Fruit fly (Drosophila melanogaster): ENCODE measurements around the gene CG10317.
A peak's percentile ranks its signal among the peaks of the same experiment; 100 is the strongest.

CG10317 gene

DNA sequence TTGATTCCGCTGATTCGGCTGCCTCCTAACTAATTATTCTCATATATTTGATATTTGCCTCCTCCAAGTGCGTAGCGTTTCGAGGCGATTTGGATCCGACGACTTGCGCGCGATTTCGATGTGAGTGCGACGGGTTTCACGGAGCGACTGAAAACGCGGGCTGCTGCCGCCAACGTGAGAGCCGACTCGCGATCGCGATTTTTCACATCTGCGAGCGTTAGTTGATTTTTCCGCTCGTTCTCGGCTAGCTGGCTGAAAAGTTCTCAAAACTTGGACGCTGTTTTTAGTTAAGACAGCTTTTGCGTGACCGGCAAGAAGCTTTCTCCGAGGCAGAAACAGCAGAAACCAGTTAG, 13.5 kb downstream of the CG10317 start, which contains the start of gene CG10311:
Gene CG10311, minus strand, starts transcription at position 153 of the 353 bp plus-strand sequence.
- TF ChIP-seq Sp1 (GFP tag; optimal IDR thresholded peaks at IDR 0.05) (no peak), Myc (optimal IDR thresholded peaks at IDR 0.05) (no peak), fru (GFP tag; optimal IDR thresholded peaks at IDR 0.05) (no peak), Dfd (GFP tag; optimal IDR thresholded peaks at IDR 0.05) (no peak), CG32264 (GFP tag; optimal IDR thresholded peaks at IDR 0.05) (no peak), OdsH (GFP tag; optimal IDR thresholded peaks at IDR 0.05) (no peak), Vsx2 (GFP tag; optimal IDR thresholded peaks at IDR 0.05; ENCODE audit: partially characterized antibody) (no peak), Rel (GFP tag; optimal IDR thresholded peaks at IDR 0.05) (no peak), Rel (tag; optimal IDR thresholded peaks at IDR 0.05) (no peak), Hr83 (GFP tag; optimal IDR thresholded peaks at IDR 0.05; ENCODE audit: poor library complexity, severe bottlenecking) (no peak), tai (GFP tag; optimal IDR thresholded peaks at IDR 0.05) (no peak), Jra (GFP tag; optimal IDR thresholded peaks at IDR 0.05) (no peak)

DNA sequence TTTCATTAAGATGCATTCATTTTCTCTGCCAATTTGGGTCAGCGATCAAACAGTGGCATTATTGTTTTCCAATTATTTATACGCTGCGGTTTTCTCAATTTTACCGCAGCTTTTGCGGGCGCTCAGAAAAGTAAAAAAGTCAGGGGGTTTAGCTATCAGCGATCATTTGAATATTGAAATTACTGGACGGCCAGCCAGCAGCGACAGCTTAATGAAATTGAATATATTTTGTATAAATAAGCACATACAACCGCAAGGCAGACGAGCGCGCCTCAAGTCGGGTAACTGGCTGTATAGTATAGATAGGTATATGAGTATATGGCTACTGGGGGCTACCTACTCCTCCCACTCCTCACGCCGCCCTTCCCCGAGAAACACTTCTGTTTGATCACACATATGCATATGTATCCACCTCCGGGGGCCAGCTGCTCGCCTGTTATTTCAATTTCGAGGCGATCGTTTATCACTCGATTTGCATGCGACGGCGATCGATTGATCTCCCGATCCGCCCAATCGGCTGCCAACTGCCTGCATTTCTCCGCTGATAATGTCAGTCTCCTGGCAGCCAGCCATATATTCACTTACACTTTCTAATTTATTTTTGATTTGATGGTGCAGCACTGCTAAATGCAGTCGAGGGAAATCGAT, 14.0 kb downstream of the CG10317 start:
- TF ChIP-seq Rel (GFP tag; optimal IDR thresholded peaks at IDR 0.05): no peak
- TF ChIP-seq Rel (tag; optimal IDR thresholded peaks at IDR 0.05): peak; percentile 5
- no peak for TF ChIP-seq psq (GFP tag; optimal IDR thresholded peaks at IDR 0.05)
- no peak for TF ChIP-seq lola (GFP tag; optimal IDR thresholded peaks at IDR 0.05)
- peak; percentile 14 for TF ChIP-seq h (GFP tag; optimal IDR thresholded peaks at IDR 0.05)

DNA sequence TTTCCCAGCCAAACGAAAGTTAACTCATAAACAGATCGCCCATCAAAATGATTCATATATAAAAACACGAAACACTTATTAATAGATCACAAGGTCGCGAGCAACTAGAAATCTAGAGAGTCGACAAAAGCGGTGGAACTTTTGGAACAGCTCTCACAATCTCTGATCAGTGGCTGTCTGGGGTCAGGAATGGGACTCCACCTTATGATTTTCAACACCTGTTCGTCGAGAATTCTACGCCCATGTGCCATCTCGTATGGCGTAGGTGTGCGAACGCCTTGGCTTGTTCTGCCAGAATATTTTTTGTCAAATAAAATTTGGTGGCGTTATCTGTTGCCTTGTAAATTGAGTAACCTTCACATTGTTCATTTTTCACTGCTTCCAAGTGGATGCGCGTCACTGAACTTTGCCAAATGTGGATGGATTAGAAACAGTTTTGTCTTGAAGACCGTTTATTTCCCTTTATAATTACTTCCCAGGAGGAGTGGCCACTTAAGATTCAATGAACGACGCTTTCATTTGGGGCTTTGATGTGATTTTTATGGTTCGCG, 14.9 kb downstream of the CG10317 start:
- TF ChIP-seq GATAd (GFP tag; optimal IDR thresholded peaks at IDR 0.05) (no peak), foxo (GFP tag; optimal IDR thresholded peaks at IDR 0.05) (peak in 1 of 2 experiments; percentile 49), lola (GFP tag; optimal IDR thresholded peaks at IDR 0.05) (no peak), dmrt93B (GFP tag; optimal IDR thresholded peaks at IDR 0.05) (no peak), Hr83 (GFP tag; optimal IDR thresholded peaks at IDR 0.05; ENCODE audit: poor library complexity, severe bottlenecking) (peak; percentile 17), br (GFP tag; optimal IDR thresholded peaks at IDR 0.05) (no peak)

- TF ChIP-seq usp (GFP tag; optimal IDR thresholded peaks at IDR 0.05) (no peak), Dfd (GFP tag; optimal IDR thresholded peaks at IDR 0.05) (no peak), Hr78 (GFP tag; optimal IDR thresholded peaks at IDR 0.05) (no peak), sage (GFP tag; optimal IDR thresholded peaks at IDR 0.05) (no peak), rgr (GFP tag; optimal IDR thresholded peaks at IDR 0.05) (no peak), dl (GFP tag; optimal IDR thresholded peaks at IDR 0.05; ENCODE audit: insufficient read depth in 1 of 2, partially characterized antibody in 2 of 2) (no peak), CrebA (GFP tag; optimal IDR thresholded peaks at IDR 0.05; ENCODE audit: borderline replicate concordance) (no peak), CG9705 (GFP tag; optimal IDR thresholded peaks at IDR 0.05) (no peak), Mio (GFP tag; optimal IDR thresholded peaks at IDR 0.05) (no peak), Dif (GFP tag; optimal IDR thresholded peaks at IDR 0.05; ENCODE audit: partially characterized antibody) (no peak), HLH106 (tag; optimal IDR thresholded peaks at IDR 0.05) (no peak), psq (GFP tag; optimal IDR thresholded peaks at IDR 0.05) (no peak), brk (GFP tag; optimal IDR thresholded peaks at IDR 0.05) (no peak), woc (GFP tag; optimal IDR thresholded peaks at IDR 0.05) (no peak), Jra (GFP tag; optimal IDR thresholded peaks at IDR 0.05) (no peak)
These were observed 16.7 kb downstream of the CG10317 start for dm6 chr3R:16353671-16354070.

- no peak for TF ChIP-seq woc (GFP tag; optimal IDR thresholded peaks at IDR 0.05)
- TF ChIP-seq rgr (GFP tag; optimal IDR thresholded peaks at IDR 0.05): no peak
- no peak for TF ChIP-seq OdsH (GFP tag; optimal IDR thresholded peaks at IDR 0.05)
- no peak for TF ChIP-seq CrebA (GFP tag; optimal IDR thresholded peaks at IDR 0.05; ENCODE audit: borderline replicate concordance)
- no peak for TF ChIP-seq Hr83 (GFP tag; optimal IDR thresholded peaks at IDR 0.05; ENCODE audit: poor library complexity, severe bottlenecking)
These were observed 17.1 kb downstream of the CG10317 start for dm6 chr3R:16353195-16353594.

Data from whole organism, wandering third instar larva.